Fruit fly (Drosophila melanogaster): ENCODE results near the gene CG7988.
A peak's percentile ranks its signal among the peaks of the same experiment; 100 is the strongest.

Gene CG7988

DNA sequence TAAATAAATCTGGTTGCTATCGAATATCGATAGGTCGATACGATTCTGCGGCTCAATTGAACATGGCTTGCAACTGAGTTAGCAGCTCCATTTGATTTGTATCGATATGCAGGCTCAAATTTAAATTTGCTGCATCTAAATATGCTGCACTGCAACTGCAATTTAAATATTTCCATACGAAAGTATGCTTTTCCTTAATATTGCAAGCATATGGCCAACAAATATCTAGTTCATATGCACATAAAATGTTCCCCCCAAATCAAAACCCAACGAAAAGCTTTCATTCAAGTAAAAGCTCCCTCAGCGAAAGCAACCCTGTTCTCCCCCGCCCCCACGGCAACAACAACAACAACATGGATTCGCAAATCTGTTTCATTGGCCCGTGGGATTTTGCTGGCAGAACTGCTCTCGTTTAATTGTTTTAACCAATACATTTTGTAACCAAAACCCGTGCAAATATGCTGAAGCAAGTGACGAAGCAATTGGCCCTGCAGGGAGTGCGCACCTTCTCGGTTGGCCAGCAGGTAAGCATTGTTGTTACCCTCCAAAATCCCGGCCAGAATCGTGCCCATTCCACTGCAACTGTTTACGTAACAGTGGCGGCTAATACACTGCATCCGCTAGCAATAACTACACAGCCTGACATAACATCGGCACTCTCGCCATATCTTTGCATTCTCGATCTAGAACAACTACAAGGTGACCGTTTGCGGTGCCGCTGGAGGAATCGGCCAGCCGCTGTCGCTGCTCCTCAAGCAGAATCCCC is 5.9 kb downstream of the CG7988 start, which contains the start of the genes CG7168 and Mdh2 (continued):
- TF ChIP-seq Doc3 (GFP tag; IDR thresholded peaks at IDR 0.05; ENCODE audit: partially characterized antibody) (peak; percentile 84), Lpt (GFP tag; optimal IDR thresholded peaks at IDR 0.05) (no peak), CG14710 (tag; optimal IDR thresholded peaks at IDR 0.05) (peak; percentile 50), sug (tag; optimal IDR thresholded peaks at IDR 0.05) (peak; percentile 25), CG6791 (GFP tag; IDR thresholded peaks at IDR 0.05; ENCODE audit: partially characterized antibody) (peak; percentile 86), CG34376 (GFP tag; optimal IDR thresholded peaks at IDR 0.05) (peak; percentile 12), gfzf (GFP tag; optimal IDR thresholded peaks at IDR 0.05) (peak; percentile 18), CG13287 (GFP tag; IDR thresholded peaks at IDR 0.05; ENCODE audit: partially characterized antibody) (peak; percentile 87), tin (GFP tag; optimal IDR thresholded peaks at IDR 0.05) (peak; percentile 4), bbx (GFP tag; IDR thresholded peaks at IDR 0.05; ENCODE audit: partially characterized antibody) (peak; percentile 79), Sry-δ (GFP tag; optimal IDR thresholded peaks at IDR 0.05) (peak; percentile 83), CG1832 (GFP tag; optimal IDR thresholded peaks at IDR 0.05) (no peak), hb (GFP tag; IDR thresholded peaks at IDR 0.05; ENCODE audit: partially characterized antibody) (peak; percentile 82), inv (GFP tag; IDR thresholded peaks at IDR 0.05; ENCODE audit: partially characterized antibody) (peak; percentile 63), HLH4C (GFP tag; IDR thresholded peaks at IDR 0.05; ENCODE audit: partially characterized antibody) (peak; percentile 94), CG30020 (tag; optimal IDR thresholded peaks at IDR 0.05) (peak; percentile 31), sna (GFP tag; IDR thresholded peaks at IDR 0.05; ENCODE audit: partially characterized antibody) (peak; percentile 77; the same call in 1 of the 2 replicates), Aef1 (GFP tag; IDR thresholded peaks at IDR 0.05) (peak; percentile 11; the same call in 1 of the 3 replicates), dmrt11E (tag; optimal IDR thresholded peaks at IDR 0.05) (no peak)

DNA sequence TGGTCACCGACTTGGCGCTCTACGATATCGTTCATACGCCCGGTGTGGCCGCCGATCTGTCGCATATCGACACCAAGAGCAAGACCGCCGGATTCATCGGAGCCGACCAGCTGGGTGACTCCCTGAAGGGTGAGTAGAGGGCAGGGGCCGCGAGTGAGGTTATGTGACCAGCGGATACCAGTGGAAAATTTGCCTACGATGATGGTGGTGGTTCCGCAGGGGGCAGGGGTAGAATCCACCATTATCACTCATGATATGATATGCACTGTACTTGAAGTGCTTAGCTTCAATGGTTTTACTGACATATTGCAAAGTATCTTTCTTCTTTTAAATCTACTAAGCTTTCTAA is 6.5 kb downstream of the CG7988 start:
- TF ChIP-seq lab (GFP tag; optimal IDR thresholded peaks at IDR 0.05) = no peak
- TF ChIP-seq Six4 (GFP tag; optimal IDR thresholded peaks at IDR 0.05) = no peak
- no peak for TF ChIP-seq CG7987 (GFP tag; optimal IDR thresholded peaks at IDR 0.05)
- 0 out of 3 replicates have a peak, but pooled peaks have one; percentile 44 for TF ChIP-seq ci (GFP tag; IDR thresholded peaks at IDR 0.05)
- peak; percentile 18; the same call in 1 of the 2 replicates for TF ChIP-seq Dref (GFP tag; IDR thresholded peaks at IDR 0.05)
- TF ChIP-seq CG14441 (GFP tag; IDR thresholded peaks at IDR 0.05) = 0 out of 2 replicates have a peak, but pooled peaks have one; percentile 13
- no peak for TF ChIP-seq grn (GFP tag; optimal IDR thresholded peaks at IDR 0.05)
- no peak for TF ChIP-seq CG17361 (GFP tag; IDR thresholded peaks at IDR 0.05)
- TF ChIP-seq Sin3A (optimal IDR thresholded peaks at IDR 0.05) = no peak
- TF ChIP-seq schlank (tag; optimal IDR thresholded peaks at IDR 0.05) = no peak
- peak; percentile 94 for TF ChIP-seq bigmax (GFP tag; optimal IDR thresholded peaks at IDR 0.05)
- peak; percentile 44 for TF ChIP-seq gcm (GFP tag; optimal IDR thresholded peaks at IDR 0.05)
- TF ChIP-seq sima (GFP tag; optimal IDR thresholded peaks at IDR 0.05) = no peak
- TF ChIP-seq fu2 (GFP tag; optimal IDR thresholded peaks at IDR 0.05) = peak; percentile 20
- TF ChIP-seq CG6175 (GFP tag; IDR thresholded peaks at IDR 0.05) = no peak
- TF ChIP-seq Fer3 (tag; optimal IDR thresholded peaks at IDR 0.05) = no peak
- no peak for TF ChIP-seq stwl (tag; optimal IDR thresholded peaks at IDR 0.05)
- no peak for TF ChIP-seq CG17328 (GFP tag; IDR thresholded peaks at IDR 0.05)
- peak in 1 of 2 experiments; percentile 24 for TF ChIP-seq Pdp1 (GFP tag; optimal IDR thresholded peaks at IDR 0.05)
- no peak for TF ChIP-seq tup (GFP tag; optimal IDR thresholded peaks at IDR 0.05)
- TF ChIP-seq ara (GFP tag; IDR thresholded peaks at IDR 0.05) = 0 out of 2 replicates have a peak, but pooled peaks have one; percentile 25
- TF ChIP-seq zfh2 (GFP tag; optimal IDR thresholded peaks at IDR 0.05) = no peak
- peak; percentile 92 for TF ChIP-seq ERR (GFP tag; optimal IDR thresholded peaks at IDR 0.05)
- TF ChIP-seq crol (GFP tag; IDR thresholded peaks at IDR 0.05) = peak; percentile 86
- TF ChIP-seq BtbVII (GFP tag; optimal IDR thresholded peaks at IDR 0.05) = no peak
- peak; percentile 75 for TF ChIP-seq NFAT (GFP tag; IDR thresholded peaks at IDR 0.05)
- TF ChIP-seq CG3065 (GFP tag; optimal IDR thresholded peaks at IDR 0.05) = no peak
- TF ChIP-seq HLH4C (GFP tag; IDR thresholded peaks at IDR 0.05; ENCODE audit: partially characterized antibody) = 0 out of 3 replicates have a peak, but pooled peaks have one; percentile 20
- TF ChIP-seq MESR4 (GFP tag; optimal IDR thresholded peaks at IDR 0.05) = no peak
- 0 out of 3 replicates have a peak, but pooled peaks have one; percentile 39 for TF ChIP-seq CG11695 (GFP tag; IDR thresholded peaks at IDR 0.05)

All from whole organism, embryonic.